Worm (Caenorhabditis elegans): Measurements from ENCODE around the gene str-165.

The str-165 gene

ce11 chrV:13856376-13856775 lies 25.5 kb downstream of the str-165 start, which contains the start of gene srx-134:
Gene srx-134 (minus strand): TSS chrV:13856476.
- no peak for TF ChIP-seq R02D3.7 (tag; optimal IDR thresholded peaks at IDR 0.05)
- no peak for TF ChIP-seq skn-1 (tag; optimal IDR thresholded peaks at IDR 0.05)
- no peak for TF ChIP-seq nhr-23 (tag; optimal IDR thresholded peaks at IDR 0.05)
- TF ChIP-seq aly-2 (tag; optimal IDR thresholded peaks at IDR 0.05), result no peak
- TF ChIP-seq lin-15B (tag; optimal IDR thresholded peaks at IDR 0.05), result no peak
- no peak for TF ChIP-seq mdl-1 (tag; optimal IDR thresholded peaks at IDR 0.05)

- TF ChIP-seq jun-1 (tag; optimal IDR thresholded peaks at IDR 0.05) (no peak), nhr-237 (tag; optimal IDR thresholded peaks at IDR 0.05) (no peak), daf-12 (tag; optimal IDR thresholded peaks at IDR 0.05) (no peak), eor-1 (tag; optimal IDR thresholded peaks at IDR 0.05) (no peak), elt-2 (tag; optimal IDR thresholded peaks at IDR 0.05) (no peak), nhr-23 (tag; optimal IDR thresholded peaks at IDR 0.05) (no peak), nhr-76 (tag; optimal IDR thresholded peaks at IDR 0.05) (no peak), unc-62 (GFP tag; optimal IDR thresholded peaks at IDR 0.05) (no peak), nhr-12 (tag; optimal IDR thresholded peaks at IDR 0.05) (no peak), mml-1 (tag; optimal IDR thresholded peaks at IDR 0.05) (no peak), nhr-67 (tag; optimal IDR thresholded peaks at IDR 0.05) (no peak), nhr-28 (tag; optimal IDR thresholded peaks at IDR 0.05) (no peak), ZK546.5 (tag; optimal IDR thresholded peaks at IDR 0.05) (no peak)
These were observed 26.2 kb downstream of the str-165 start, which contains the start of gene srx-136 for ce11 chrV:13857132-13857531. Gene srx-136 (plus strand): TSS chrV:13857432.

ce11 chrV:13858906-13859305 lies 28.0 kb downstream of the str-165 start, which contains the start of gene srx-135:
Gene srx-135 (plus strand): TSS chrV:13859206.
- TF ChIP-seq ceh-16 (tag; optimal IDR thresholded peaks at IDR 0.05) (no peak), snpc-4 (tag; optimal IDR thresholded peaks at IDR 0.05) (no peak), fos-1 (tag; optimal IDR thresholded peaks at IDR 0.05) (no peak), nhr-23 (tag; optimal IDR thresholded peaks at IDR 0.05) (no peak), nhr-76 (tag; optimal IDR thresholded peaks at IDR 0.05) (no peak), nfya-1 (tag; optimal IDR thresholded peaks at IDR 0.05; ENCODE audit: insufficient read depth) (no peak), egl-27 (tag; optimal IDR thresholded peaks at IDR 0.05) (no peak), nhr-43 (tag; optimal IDR thresholded peaks at IDR 0.05; ENCODE audit: poor library complexity, severe bottlenecking) (no peak), egl-5 (tag; optimal IDR thresholded peaks at IDR 0.05) (no peak), R02D3.7 (tag; optimal IDR thresholded peaks at IDR 0.05) (no peak), zag-1 (tag; optimal IDR thresholded peaks at IDR 0.05) (no peak), eor-1 (tag; optimal IDR thresholded peaks at IDR 0.05) (no peak)

- TF ChIP-seq nhr-28 (tag; optimal IDR thresholded peaks at IDR 0.05), result no peak
- no peak for TF ChIP-seq mdl-1 (tag; optimal IDR thresholded peaks at IDR 0.05)
- no peak for TF ChIP-seq lin-39 (tag; optimal IDR thresholded peaks at IDR 0.05)
- no peak for TF ChIP-seq unc-39 (tag; optimal IDR thresholded peaks at IDR 0.05)
These were observed 31.6 kb downstream of the str-165 start, which contains the start of gene srx-137 for ce11 chrV:13862505-13862904. Gene srx-137 (plus strand): TSS chrV:13862805.

- no peak for TF ChIP-seq ama-1 (optimal IDR thresholded peaks at IDR 0.05)
- TF ChIP-seq eor-1 (tag; optimal IDR thresholded peaks at IDR 0.05), result no peak
- TF ChIP-seq jun-1 (tag; optimal IDR thresholded peaks at IDR 0.05), result no peak
- TF ChIP-seq nhr-237 (tag; optimal IDR thresholded peaks at IDR 0.05), result no peak
- TF ChIP-seq nhr-77 (tag; optimal IDR thresholded peaks at IDR 0.05), result no peak
- no peak for TF ChIP-seq zag-1 (tag; optimal IDR thresholded peaks at IDR 0.05)
- TF ChIP-seq ceh-16 (tag; optimal IDR thresholded peaks at IDR 0.05), result no peak
- TF ChIP-seq R02D3.7 (tag; optimal IDR thresholded peaks at IDR 0.05), result no peak
These were observed 32.8 kb downstream of the str-165 start for ce11 chrV:13863700-13864099.

DNA sequence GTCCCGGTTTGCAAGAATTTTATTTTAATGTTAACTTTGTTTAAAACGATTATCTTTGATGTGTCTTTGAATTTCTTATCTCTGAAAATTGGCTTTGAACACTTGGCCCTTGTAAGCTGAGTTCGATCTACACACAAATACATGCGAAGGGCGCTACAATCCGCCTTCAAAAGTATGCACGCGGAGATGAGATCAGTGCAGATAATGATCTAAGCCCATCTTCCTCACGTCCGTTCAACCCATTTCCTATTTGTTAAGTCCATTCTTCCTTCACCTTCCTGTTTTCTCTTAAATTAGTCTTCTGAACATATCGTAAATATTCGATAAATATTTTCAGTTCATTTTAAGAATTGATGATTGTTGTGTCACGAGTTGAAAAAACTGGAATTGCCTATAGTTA lies 35.4 kb downstream of the str-165 start, which contains the start of gene nhr-175:
Gene nhr-175 (plus strand): TSS at position 339 of the 400 bp plus-strand sequence.
- TF ChIP-seq elt-1 (tag; optimal IDR thresholded peaks at IDR 0.05) (peak; percentile 92), nhr-25 (tag; optimal IDR thresholded peaks at IDR 0.05) (peak; percentile 52), skn-1 (tag; optimal IDR thresholded peaks at IDR 0.05) (no peak), sea-2 (GFP tag; optimal IDR thresholded peaks at IDR 0.05) (no peak), pha-4 (tag; optimal IDR thresholded peaks at IDR 0.05) (no peak), nhr-23 (tag; optimal IDR thresholded peaks at IDR 0.05) (peak; percentile 50), ceh-28 (tag; optimal IDR thresholded peaks at IDR 0.05) (no peak)
